Worm (Caenorhabditis elegans): Measurements from ENCODE around the gene tsp-20.

tsp-20 gene

DNA sequence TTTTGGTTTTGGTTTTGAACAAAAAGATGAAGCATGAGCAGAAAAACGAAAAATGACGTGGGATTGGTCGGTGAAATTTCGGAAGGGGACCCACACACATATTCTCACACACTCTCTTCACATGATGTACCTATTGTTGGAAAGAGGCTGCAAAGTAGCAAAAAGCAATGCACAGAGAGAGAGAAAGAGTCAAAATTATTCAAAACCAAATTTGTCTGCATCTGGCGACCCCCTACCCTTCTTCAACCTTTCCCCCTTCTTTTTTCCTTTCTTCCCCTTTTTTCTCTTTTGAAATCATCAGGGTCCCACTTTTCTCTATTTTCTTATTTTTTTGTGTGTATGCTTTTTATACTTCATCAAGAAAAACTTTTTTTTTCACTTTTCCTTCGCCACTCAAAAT, 12.4 kb downstream of the tsp-20 start:
- TF ChIP-seq rnt-1 (tag; optimal IDR thresholded peaks at IDR 0.05) (no peak), unc-42 (tag; optimal IDR thresholded peaks at IDR 0.05) (peak; percentile 57)

DNA sequence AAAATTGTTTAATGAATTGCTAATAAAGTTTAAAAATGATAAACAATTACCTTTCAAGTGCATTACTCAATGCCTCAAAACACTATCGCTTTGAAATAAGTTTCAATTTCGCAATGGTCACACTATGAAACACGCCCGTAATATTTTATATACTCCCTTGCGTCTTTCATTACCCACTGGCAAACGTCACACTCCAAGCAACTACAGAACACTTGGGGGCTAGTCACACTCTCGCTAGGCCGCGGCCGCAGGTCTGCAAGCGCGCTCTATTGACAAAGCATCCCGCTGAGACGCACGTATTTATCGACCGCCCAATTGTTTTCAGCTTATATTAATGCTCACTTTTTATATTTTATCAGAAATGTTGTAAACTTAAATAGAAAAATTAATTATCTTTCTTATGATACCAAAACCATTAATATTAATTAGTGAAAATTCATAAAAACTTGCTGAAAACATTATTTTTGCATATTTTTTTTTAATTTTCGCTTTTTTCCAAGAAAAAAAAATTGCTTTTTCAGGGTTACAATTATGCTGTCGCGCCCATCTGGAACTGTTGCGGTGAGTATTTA, 15.8 kb downstream of the tsp-20 start, which contains the start of the genes nmat-1 and ucr-2.1:
TSS of gene nmat-1 (minus strand) at position 136 of the 572 bp plus-strand sequence.
TSS of gene ucr-2.1 (plus strand) at position 522 of the 572 bp plus-strand sequence.
- TF ChIP-seq ref-2 (tag; optimal IDR thresholded peaks at IDR 0.05), result peak; percentile 98
- no peak for TF ChIP-seq syd-9 (tag; optimal IDR thresholded peaks at IDR 0.05)
- TF ChIP-seq T23F11.4 (GFP tag; optimal IDR thresholded peaks at IDR 0.05), result no peak
- no peak for TF ChIP-seq sox-2 (GFP tag; IDR thresholded peaks at IDR 0.05)
- no peak for TF ChIP-seq ahr-1 (tag; optimal IDR thresholded peaks at IDR 0.05)
- TF ChIP-seq hlh-6 (tag; optimal IDR thresholded peaks at IDR 0.05), result no peak
- peak; percentile 74 for TF ChIP-seq ceh-31 (tag; optimal IDR thresholded peaks at IDR 0.05)
- no peak for TF ChIP-seq dmd-4 (tag; optimal IDR thresholded peaks at IDR 0.05; ENCODE audit: borderline replicate concordance)
- no peak for TF ChIP-seq ceh-19 (GFP tag; optimal IDR thresholded peaks at IDR 0.05)
- peak; percentile 11 for TF ChIP-seq pha-2 (tag; optimal IDR thresholded peaks at IDR 0.05)
- TF ChIP-seq ets-4 (tag; optimal IDR thresholded peaks at IDR 0.05), result peak; percentile 46
- no peak for TF ChIP-seq fkh-6 (tag; optimal IDR thresholded peaks at IDR 0.05)
- no peak for TF ChIP-seq hlh-13 (GFP tag; optimal IDR thresholded peaks at IDR 0.05)
- TF ChIP-seq nfya-1 (tag; optimal IDR thresholded peaks at IDR 0.05), result peak; percentile 37
- TF ChIP-seq Y22D7AL.16 (tag; optimal IDR thresholded peaks at IDR 0.05), result no peak
- peak; percentile 18 for TF ChIP-seq pqm-1 (tag; optimal IDR thresholded peaks at IDR 0.05)
- TF ChIP-seq ceh-22 (tag; optimal IDR thresholded peaks at IDR 0.05), result no peak
- TF ChIP-seq fkh-10 (GFP tag; optimal IDR thresholded peaks at IDR 0.05), result no peak
- TF ChIP-seq gmeb-2 (tag; optimal IDR thresholded peaks at IDR 0.05), result no peak
- no peak for TF ChIP-seq lim-6 (tag; optimal IDR thresholded peaks at IDR 0.05)
- TF ChIP-seq unc-3 (GFP tag; conservative IDR thresholded peaks at IDR 0.05), result no peak
- peak; percentile 18 for TF ChIP-seq unc-3 (tag; optimal IDR thresholded peaks at IDR 0.05)
- peak; percentile 29 for TF ChIP-seq ceh-48 (tag; optimal IDR thresholded peaks at IDR 0.05)
- TF ChIP-seq ceh-24 (tag; optimal IDR thresholded peaks at IDR 0.05), result no peak
- peak; percentile 33 for TF ChIP-seq unc-42 (tag; optimal IDR thresholded peaks at IDR 0.05)
- peak; percentile 35 for TF ChIP-seq rnt-1 (tag; optimal IDR thresholded peaks at IDR 0.05)
- TF ChIP-seq ceh-6 (GFP tag; optimal IDR thresholded peaks at IDR 0.05), result no peak
- TF ChIP-seq che-1 (tag; optimal IDR thresholded peaks at IDR 0.05), result no peak
- TF ChIP-seq ceh-45 (GFP tag; IDR thresholded peaks at IDR 0.05), result no peak
- TF ChIP-seq elt-2 (tag; optimal IDR thresholded peaks at IDR 0.05), result peak; percentile 31
- TF ChIP-seq dve-1 (tag; optimal IDR thresholded peaks at IDR 0.05), result peak; percentile 37
- no peak for TF ChIP-seq hlh-8 (tag; optimal IDR thresholded peaks at IDR 0.05)
- TF ChIP-seq ceh-2 (tag; optimal IDR thresholded peaks at IDR 0.05), result no peak
- TF ChIP-seq sdc-2 (tag; optimal IDR thresholded peaks at IDR 0.05), result peak; percentile 33
- TF ChIP-seq ztf-16 (tag; optimal IDR thresholded peaks at IDR 0.05), result peak; percentile 9
- TF ChIP-seq nhr-232 (tag; optimal IDR thresholded peaks at IDR 0.05), result no peak
- TF ChIP-seq npax-4 (tag; optimal IDR thresholded peaks at IDR 0.05), result no peak
- no peak for TF ChIP-seq eyg-1 (tag; optimal IDR thresholded peaks at IDR 0.05)
- no peak for TF ChIP-seq unc-86 (tag; optimal IDR thresholded peaks at IDR 0.05)
- peak; percentile 54 for TF ChIP-seq tbx-2 (tag; optimal IDR thresholded peaks at IDR 0.05)
- no peak for TF ChIP-seq K02D7.2 (tag; optimal IDR thresholded peaks at IDR 0.05)
- no peak for TF ChIP-seq C38D4.7 (GFP tag; optimal IDR thresholded peaks at IDR 0.05)
- TF ChIP-seq pat-9 (tag; optimal IDR thresholded peaks at IDR 0.05), result no peak
- TF ChIP-seq odd-2 (tag; optimal IDR thresholded peaks at IDR 0.05), result no peak
- TF ChIP-seq sox-4 (tag; optimal IDR thresholded peaks at IDR 0.05), result no peak
- TF ChIP-seq lin-11 (tag; optimal IDR thresholded peaks at IDR 0.05), result no peak
- TF ChIP-seq ceh-14 (tag; optimal IDR thresholded peaks at IDR 0.05), result peak; percentile 62
- no peak for TF ChIP-seq elt-4 (tag; optimal IDR thresholded peaks at IDR 0.05)
- no peak for TF ChIP-seq pax-1 (tag; optimal IDR thresholded peaks at IDR 0.05)
- TF ChIP-seq ttx-3 (tag; optimal IDR thresholded peaks at IDR 0.05), result no peak
- no peak for TF ChIP-seq tbx-7 (tag; optimal IDR thresholded peaks at IDR 0.05)
